Worm (Caenorhabditis elegans) whole organism, L3 larva: Measurements from ENCODE around the gene str-254.

Experiments
- aly-2 ChIP-seq: fragments of 150-350 bp; optimal IDR thresholded peaks from 2 replicates; lab custom pipeline; 2014; ENCODE audit warnings: missing biosample characterization, missing genetic modification characterization
- ceh-16 ChIP-seq: sonication (generic microtip); optimal IDR thresholded peaks from 2 replicates; lab custom pipeline; 2017; ENCODE audit warnings: missing biosample characterization, missing genetic modification characterization
- ceh-82 ChIP-seq: fragments of 150-350 bp; optimal IDR thresholded peaks from 2 replicates; lab custom pipeline; 2014; ENCODE audit warnings: missing biosample characterization, missing genetic modification characterization
- elt-2 ChIP-seq: sonication (generic microtip); optimal IDR thresholded peaks from 2 replicates; lab custom pipeline; 2016; ENCODE audit warnings: missing genetic modification reagents, mild to moderate bottlenecking, missing genetic modification characterization, missing compliant biosample characterization
- nhr-11 ChIP-seq: fragments of 150-350 bp; optimal IDR thresholded peaks from 2 replicates; lab custom pipeline; 2014; ENCODE audit warnings: missing biosample characterization, missing genetic modification characterization
- nhr-237 ChIP-seq: fragments of 150-350 bp; optimal IDR thresholded peaks from 2 replicates; lab custom pipeline; 2014; ENCODE audit warnings: missing biosample characterization, missing genetic modification characterization
- nhr-25 ChIP-seq: sonication (generic microtip); optimal IDR thresholded peaks from 2 replicates; lab custom pipeline; 2017; ENCODE audit warnings: missing biosample characterization, missing genetic modification characterization
- tbx-2 ChIP-seq: sonication (generic microtip); optimal IDR thresholded peaks from 2 replicates; lab custom pipeline; 2016; ENCODE audit warnings: mild to moderate bottlenecking, missing genetic modification characterization, missing compliant biosample characterization
- ztf-11 ChIP-seq: fragments of 150-350 bp; optimal IDR thresholded peaks from 2 replicates; lab custom pipeline; 2014; ENCODE audit warnings: missing biosample characterization, missing genetic modification characterization

DNA sequence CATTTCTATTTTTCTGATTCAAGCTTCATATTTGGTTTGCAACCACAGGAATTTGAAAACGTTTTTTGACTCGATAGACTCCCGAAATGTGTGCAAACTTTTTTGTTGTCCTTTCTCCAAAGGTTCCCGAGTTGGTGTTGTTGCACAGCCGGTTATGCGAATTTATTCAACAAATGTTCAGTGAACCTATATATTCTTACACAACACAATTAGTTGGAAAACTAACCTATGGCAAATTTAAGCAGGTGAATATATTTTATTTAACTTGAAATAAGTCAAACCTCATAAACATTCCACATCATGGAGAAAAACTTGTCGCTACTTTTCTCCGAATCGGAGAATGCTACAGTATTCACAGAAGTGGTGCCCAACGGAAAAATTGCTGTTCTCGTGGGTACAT, 30.1 kb upstream of the str-254 start, which contains the start of gene srz-14:
- TF ChIP-seq ztf-11 (tag; lab: Kevin White, UChicago) (no peak), nhr-11 (tag; lab: Kevin White, UChicago) (no peak), tbx-2 (tag; lab: Kevin White, UChicago) (no peak), nhr-237 (tag; lab: Kevin White, UChicago) (no peak), elt-2 (tag; lab: Kevin White, UChicago) (no peak), aly-2 (no peak), ceh-82 (no peak), nhr-25 (no peak), ceh-16 (tag; lab: Kevin White, UChicago) (no peak)
